Fruit fly (Drosophila melanogaster): ENCODE data around the gene Lip1.
A peak's percentile ranks its signal among the peaks of the same experiment; 100 is the strongest.

The Lip1 gene

dm6 chr2L:10732343-10732808 is 31.0 kb upstream of the Lip1 start, which contains the start of the genes EMC3 and Dpy-30L1 (continued):
- TF ChIP-seq Nf-YC (tag; optimal IDR thresholded peaks at IDR 0.05) (no peak), ssp (GFP tag; IDR thresholded peaks at IDR 0.05) (peak; percentile 19; the same call in 1 of the 2 replicates), gcm2 (GFP tag; optimal IDR thresholded peaks at IDR 0.05) (peak; percentile 12), phol (tag; optimal IDR thresholded peaks at IDR 0.05) (peak; percentile 68), esg (GFP tag; conservative IDR thresholded peaks at IDR 0.05) (0 out of 2 replicates have a peak, but pooled peaks have one; percentile 19), CG32767 (GFP tag; IDR thresholded peaks at IDR 0.05) (0 out of 2 replicates have a peak, but pooled peaks have one; percentile 25), BtbVII (GFP tag; optimal IDR thresholded peaks at IDR 0.05) (no peak), kay (GFP tag; optimal IDR thresholded peaks at IDR 0.05) (peak; percentile 30), slbo (GFP tag; IDR thresholded peaks at IDR 0.05) (peak; percentile 60), CG8478 (optimal IDR thresholded peaks at IDR 0.05) (no peak), Sin3A (optimal IDR thresholded peaks at IDR 0.05) (peak; percentile 74), CG7556 (GFP tag; optimal IDR thresholded peaks at IDR 0.05) (peak; percentile 34), Trl (optimal IDR thresholded peaks at IDR 0.05) (no peak), Trl (GFP tag; optimal IDR thresholded peaks at IDR 0.05) (peak; percentile 40), CG10274 (GFP tag; optimal IDR thresholded peaks at IDR 0.05) (no peak), CHES-1-like (GFP tag; optimal IDR thresholded peaks at IDR 0.05) (peak; percentile 33), fd96Cb (tag; optimal IDR thresholded peaks at IDR 0.05) (peak; percentile 2), Oli (tag; optimal IDR thresholded peaks at IDR 0.05) (peak; percentile 28), H2.0 (GFP tag; IDR thresholded peaks at IDR 0.05) (peak; percentile 48), so (GFP tag; IDR thresholded peaks at IDR 0.05) (peak; percentile 48; the same call in 1 of the 3 replicates), crc (GFP tag; optimal IDR thresholded peaks at IDR 0.05) (no peak), cad (GFP tag; optimal IDR thresholded peaks at IDR 0.05) (no peak), Ssrp (tag; optimal IDR thresholded peaks at IDR 0.05) (peak; percentile 44), Meics (GFP tag; optimal IDR thresholded peaks at IDR 0.05) (no peak), run (tag; optimal IDR thresholded peaks at IDR 0.05) (no peak), tna (GFP tag; IDR thresholded peaks at IDR 0.05; ENCODE audit: partially characterized antibody) (peak; percentile 70), dimm (GFP tag; IDR thresholded peaks at IDR 0.05) (no peak), CG33557 (GFP tag; optimal IDR thresholded peaks at IDR 0.05) (no peak), CG1832 (GFP tag; optimal IDR thresholded peaks at IDR 0.05) (no peak), CG34422 (GFP tag; IDR thresholded peaks at IDR 0.05) (peak; percentile 66; the same call in 2 of the 3 replicates), CG15479 (GFP tag; optimal IDR thresholded peaks at IDR 0.05) (no peak), ranshi (GFP tag; IDR thresholded peaks at IDR 0.05) (peak; percentile 47; the same call in 1 of the 2 replicates), hkb (optimal IDR thresholded peaks at IDR 0.05) (no peak), hkb (GFP tag; IDR thresholded peaks at IDR 0.05) (peak; percentile 57), Ptx1 (GFP tag; IDR thresholded peaks at IDR 0.05) (peak; percentile 63), CG6175 (GFP tag; IDR thresholded peaks at IDR 0.05) (no peak), vfl (GFP tag; optimal IDR thresholded peaks at IDR 0.05) (peak; percentile 10), pnt (GFP tag; optimal IDR thresholded peaks at IDR 0.05) (no peak), CG1603 (tag; optimal IDR thresholded peaks at IDR 0.05) (peak; percentile 80), HLH54F (GFP tag; optimal IDR thresholded peaks at IDR 0.05) (peak; percentile 32), CG11560 (tag; IDR thresholded peaks at IDR 0.05) (peak; percentile 73), Dek (tag; optimal IDR thresholded peaks at IDR 0.05) (peak; percentile 16), gce (GFP tag; IDR thresholded peaks at IDR 0.05) (no peak), CG34376 (GFP tag; optimal IDR thresholded peaks at IDR 0.05) (peak; percentile 45), Fer3 (tag; optimal IDR thresholded peaks at IDR 0.05) (peak; percentile 44), z (GFP tag; IDR thresholded peaks at IDR 0.05) (no peak), CG2116 (GFP tag; optimal IDR thresholded peaks at IDR 0.05) (peak; percentile 95), B-H1 (GFP tag; IDR thresholded peaks at IDR 0.05) (no peak), CTCF (GFP tag; optimal IDR thresholded peaks at IDR 0.05) (no peak), BEAF-32 (GFP tag; optimal IDR thresholded peaks at IDR 0.05) (peak; percentile 91), CG42726 (GFP tag; IDR thresholded peaks at IDR 0.05; ENCODE audit: partially characterized antibody) (no peak), Dll (GFP tag; IDR thresholded peaks at IDR 0.05; ENCODE audit: partially characterized antibody) (peak; percentile 94), CG15601 (tag; optimal IDR thresholded peaks at IDR 0.05) (peak; percentile 79)
